Worm (Caenorhabditis elegans) whole organism, L3 larva: Measurements from ENCODE around the gene ttr-15.

Source experiments
- ceh-28 ChIP-seq: fragments of 150-350 bp; optimal IDR thresholded peaks from 2 replicates; lab custom pipeline; 2014; ENCODE audit warnings: missing biosample characterization, missing genetic modification reagents, missing genetic modification characterization
- ceh-9 ChIP-seq: sonication (generic microtip); optimal IDR thresholded peaks from 2 replicates; lab custom pipeline; 2018; ENCODE audit warnings: missing biosample characterization, missing genetic modification characterization
- egl-27 ChIP-seq: sonication (generic microtip); optimal IDR thresholded peaks from 4 replicates; lab custom pipeline; 2017; ENCODE audit warnings: missing biosample characterization, missing genetic modification reagents, missing genetic modification characterization
- egl-5 ChIP-seq: fragments of 150-350 bp; optimal IDR thresholded peaks from 2 replicates; lab custom pipeline; 2017; ENCODE audit warnings: missing biosample characterization, missing genetic modification reagents, missing genetic modification characterization, inconsistent platforms
- elt-1 ChIP-seq: fragments of 150-350 bp; optimal IDR thresholded peaks from 2 replicates; lab custom pipeline; 2014; ENCODE audit warnings: missing biosample characterization, missing genetic modification characterization
- elt-2 ChIP-seq: sonication (generic microtip); optimal IDR thresholded peaks from 2 replicates; lab custom pipeline; 2016; ENCODE audit warnings: missing genetic modification reagents, mild to moderate bottlenecking, missing genetic modification characterization, missing compliant biosample characterization
- eor-1 ChIP-seq, 2 experiments: fragments of 150-350 bp; optimal IDR thresholded peaks; 2 replicates each; lab custom pipeline; 2014 to 2018; ENCODE audit warnings: missing biosample characterization in 2 of 2, missing genetic modification characterization in 2 of 2
- fkh-2 ChIP-seq: fragments of 150-350 bp; optimal IDR thresholded peaks from 2 replicates; lab custom pipeline; 2014; ENCODE audit warnings: missing biosample characterization, missing genetic modification reagents, missing genetic modification characterization
- fos-1 ChIP-seq: fragments of 150-350 bp; optimal IDR thresholded peaks from 2 replicates; lab custom pipeline; 2014; ENCODE audit warnings: missing biosample characterization, missing genetic modification characterization
- hmg-11 ChIP-seq: sonication (generic microtip); optimal IDR thresholded peaks from 2 replicates; lab custom pipeline; 2016; ENCODE audit warnings: missing genetic modification characterization, missing compliant biosample characterization
- jun-1 ChIP-seq: fragments of 150-350 bp; optimal IDR thresholded peaks from 2 replicates; lab custom pipeline; 2014; ENCODE audit warnings: missing biosample characterization, missing genetic modification reagents, missing genetic modification characterization
- lin-15B ChIP-seq: fragments of 150-350 bp; optimal IDR thresholded peaks from 2 replicates; lab custom pipeline; 2014; ENCODE audit warnings: missing biosample characterization, missing genetic modification characterization
- lin-39 ChIP-seq: fragments of 150-350 bp; optimal IDR thresholded peaks from 2 replicates; lab custom pipeline; 2018; ENCODE audit warnings: missing biosample characterization, missing genetic modification reagents, missing genetic modification characterization
- lsy-12 ChIP-seq: sonication (generic microtip); optimal IDR thresholded peaks from 2 replicates; lab custom pipeline; 2016; ENCODE audit warnings: mild to moderate bottlenecking, missing genetic modification characterization, missing compliant biosample characterization
- mdl-1 ChIP-seq: fragments of 150-350 bp; optimal IDR thresholded peaks from 2 replicates; lab custom pipeline; 2014; ENCODE audit warnings: missing biosample characterization, missing genetic modification characterization
- nfya-1 ChIP-seq: sonication (generic microtip); optimal IDR thresholded peaks from 2 replicates; lab custom pipeline; 2017; ENCODE audit warnings: missing genetic modification characterization, mild to moderate bottlenecking, missing compliant biosample characterization, antibody characterized with exemption, moderate library complexity; ENCODE audit not compliant: insufficient read depth
- nhr-11 ChIP-seq: fragments of 150-350 bp; optimal IDR thresholded peaks from 2 replicates; lab custom pipeline; 2014; ENCODE audit warnings: missing biosample characterization, missing genetic modification characterization
- nhr-23 ChIP-seq: fragments of 150-350 bp; optimal IDR thresholded peaks from 2 replicates; lab custom pipeline; 2014; ENCODE audit warnings: missing biosample characterization, missing genetic modification reagents, missing genetic modification characterization
- nhr-237 ChIP-seq: fragments of 150-350 bp; optimal IDR thresholded peaks from 2 replicates; lab custom pipeline; 2014; ENCODE audit warnings: missing biosample characterization, missing genetic modification characterization
- nhr-25 ChIP-seq: sonication (generic microtip); optimal IDR thresholded peaks from 2 replicates; lab custom pipeline; 2017; ENCODE audit warnings: missing biosample characterization, missing genetic modification characterization
- nhr-28 ChIP-seq: fragments of 150-350 bp; optimal IDR thresholded peaks from 2 replicates; lab custom pipeline; 2014; ENCODE audit warnings: missing biosample characterization, missing genetic modification characterization
- nhr-43 ChIP-seq: sonication (generic microtip); optimal IDR thresholded peaks from 2 replicates; lab custom pipeline; 2016; ENCODE audit warnings: mild to moderate bottlenecking, missing genetic modification characterization, missing compliant biosample characterization; ENCODE audit not compliant: poor library complexity, severe bottlenecking
- nhr-67 ChIP-seq: fragments of 150-350 bp; optimal IDR thresholded peaks from 2 replicates; lab custom pipeline; 2014; ENCODE audit warnings: missing biosample characterization, missing genetic modification characterization
- pha-4 ChIP-seq: fragments of 150-350 bp; optimal IDR thresholded peaks from 2 replicates; lab custom pipeline; 2014; ENCODE audit warnings: missing biosample characterization, missing genetic modification reagents, missing genetic modification characterization
- pqm-1 ChIP-seq: fragments of 150-350 bp; optimal IDR thresholded peaks from 2 replicates; lab custom pipeline; 2017; ENCODE audit warnings: missing biosample characterization, missing genetic modification characterization, inconsistent platforms
- sea-2 ChIP-seq: fragments of 150-350 bp; sonication (generic microtip); optimal IDR thresholded peaks from 4 replicates; lab custom pipeline; 2014; ENCODE audit warnings: missing biosample characterization, missing genetic modification reagents, missing genetic modification characterization
- skn-1 ChIP-seq: fragments of 150-350 bp; optimal IDR thresholded peaks from 2 replicates; lab custom pipeline; 2014; ENCODE audit warnings: missing biosample characterization, missing genetic modification characterization
- snpc-4 ChIP-seq: fragments of 150-350 bp; optimal IDR thresholded peaks from 2 replicates; lab custom pipeline; 2014; ENCODE audit warnings: missing biosample characterization, missing genetic modification characterization
- tbx-2 ChIP-seq: sonication (generic microtip); optimal IDR thresholded peaks from 2 replicates; lab custom pipeline; 2016; ENCODE audit warnings: mild to moderate bottlenecking, missing genetic modification characterization, missing compliant biosample characterization
- zag-1 ChIP-seq: fragments of 150-350 bp; optimal IDR thresholded peaks from 2 replicates; lab custom pipeline; 2014; ENCODE audit warnings: missing biosample characterization, missing genetic modification characterization
- ztf-4 ChIP-seq: fragments of 150-350 bp; optimal IDR thresholded peaks from 2 replicates; lab custom pipeline; 2014; ENCODE audit warnings: missing biosample characterization, missing genetic modification characterization

Gene ttr-15

ce11 chrIII:10347049-10347448, 9.4 kb downstream of the ttr-15 start, which contains the start of gene tbx-8:
Gene tbx-8 (plus strand): TSS chrIII:10347349.
- no peak for TF ChIP-seq nhr-67 (tag; lab: Kevin White, UChicago)

- TF ChIP-seq nhr-237 (tag; lab: Kevin White, UChicago) (no peak), hmg-11 (tag; lab: Kevin White, UChicago) (no peak), nhr-11 (no peak), pha-4 (tag; lab: Kevin White, UChicago) (no peak), egl-5 (tag; lab: Kevin White, UChicago) (no peak), elt-1 (no peak), skn-1 (tag; lab: Kevin White, UChicago) (no peak), elt-2 (tag; lab: Kevin White, UChicago) (no peak)
These were observed 14.1 kb downstream of the ttr-15 start, which contains the start of gene T07C4.3 for ce11 chrIII:10351595-10352207. Gene T07C4.3 (plus strand): TSS chrIII:10352157.

- TF ChIP-seq ceh-28 (tag; lab: Kevin White, UChicago) (no peak), lin-15B (tag; lab: Kevin White, UChicago) (no peak)
These were observed 15.8 kb downstream of the ttr-15 start for ce11 chrIII:10353423-10353822.

DNA sequence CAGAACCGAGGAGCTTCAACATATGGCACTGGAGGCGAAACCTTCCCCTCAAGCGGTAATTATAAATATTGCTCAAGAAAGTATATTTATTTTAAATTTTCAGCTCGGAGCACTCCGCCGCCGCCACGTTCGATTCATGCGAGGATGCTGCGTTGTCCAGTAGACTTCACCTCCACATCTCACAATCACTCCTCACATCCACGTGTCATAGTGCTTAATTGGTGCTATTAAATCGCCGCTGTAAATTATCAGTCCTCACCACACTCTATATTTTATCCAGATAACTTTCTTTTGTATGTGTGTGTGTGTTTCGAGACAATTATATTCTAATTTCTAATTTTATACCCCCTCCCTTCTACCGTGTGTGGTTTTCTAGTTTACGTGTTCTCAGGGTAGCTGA, 16.9 kb downstream of the ttr-15 start:
- TF ChIP-seq mdl-1 (no peak), elt-2 (tag; lab: Kevin White, UChicago) (peak; percentile 54), fos-1 (tag; lab: Kevin White, UChicago) (no peak), zag-1 (tag; lab: Kevin White, UChicago) (no peak)

DNA sequence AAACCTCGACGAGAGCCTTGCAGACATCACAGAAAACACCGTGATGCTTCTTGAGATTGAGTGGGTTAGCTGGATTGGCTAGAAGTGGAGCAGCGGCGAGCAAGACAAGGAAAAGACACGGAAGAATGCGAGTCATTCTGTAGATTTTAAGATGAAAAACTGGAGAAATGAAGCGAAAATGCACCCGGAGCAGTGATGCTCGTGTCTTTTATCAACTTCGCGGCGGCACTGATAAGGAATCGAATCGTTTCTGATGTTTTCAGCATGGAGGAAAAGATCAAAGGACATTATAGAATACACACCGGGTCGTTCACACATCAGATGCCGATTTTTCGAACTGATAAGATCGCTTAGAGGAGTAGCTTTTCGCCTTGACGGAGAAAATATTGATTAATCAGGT, 17.7 kb downstream of the ttr-15 start, which contains the start of gene spp-1:
Gene spp-1, minus strand, starts transcription at position 287 of the 400 bp plus-strand sequence.
- TF ChIP-seq ztf-4 (no peak), nhr-23 (tag; lab: Kevin White, UChicago) (no peak), ceh-28 (tag; lab: Kevin White, UChicago) (peak; percentile 31), jun-1 (peak; percentile 50), pha-4 (tag; lab: Kevin White, UChicago) (peak; percentile 57), pqm-1 (tag; lab: Kevin White, UChicago) (peak; percentile 87), elt-2 (tag; lab: Kevin White, UChicago) (peak; percentile 94)
- TF ChIP-seq, all 47 proteins: peak for 5

DNA sequence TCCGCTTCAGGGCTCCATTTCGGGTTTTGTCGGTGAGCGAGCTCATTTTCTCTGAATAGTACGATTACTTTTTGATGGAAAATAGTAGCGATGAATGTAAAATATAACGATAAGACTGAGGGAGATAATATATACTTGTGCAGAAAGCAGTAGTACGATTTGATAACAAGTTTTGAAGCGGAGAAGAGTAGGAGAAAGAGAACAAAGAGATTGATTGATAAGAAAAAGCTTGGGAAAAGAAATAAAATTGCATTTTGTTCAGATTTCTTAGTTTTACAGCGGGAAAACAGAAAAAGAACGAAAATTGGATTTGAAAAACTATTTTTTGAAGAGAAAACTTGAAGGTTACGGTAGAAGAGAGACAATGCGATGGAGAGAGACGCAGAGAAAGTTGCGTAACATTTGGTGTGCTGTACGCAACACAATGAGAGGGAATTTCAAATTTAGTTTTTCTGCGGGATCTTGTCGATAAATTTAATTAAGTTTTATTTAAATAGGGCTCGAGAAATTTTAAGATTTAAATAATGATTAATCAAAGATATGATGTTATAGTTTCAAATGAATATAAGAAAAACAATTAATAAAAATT, 20.0 kb downstream of the ttr-15 start, which contains the start of gene umps-1:
Gene umps-1, minus strand, starts transcription at position 51 of the 589 bp plus-strand sequence.
- TF ChIP-seq nhr-25 (tag; lab: Kevin White, UChicago) = peak; percentile 60
- TF ChIP-seq pha-4 (tag; lab: Kevin White, UChicago) = peak; percentile 92
- TF ChIP-seq elt-1 = no peak
- TF ChIP-seq nhr-28 = no peak
- TF ChIP-seq skn-1 (tag; lab: Kevin White, UChicago) = peak; percentile 48
- peak; percentile 93 for TF ChIP-seq nfya-1 (tag; lab: Kevin White, UChicago)
- TF ChIP-seq sea-2 (GFP tag; lab: Kevin White, UChicago) = no peak
- TF ChIP-seq nhr-43 (tag; lab: Kevin White, UChicago) = peak; percentile 45
- peak; percentile 41 for TF ChIP-seq elt-2 (tag; lab: Kevin White, UChicago)
- TF ChIP-seq eor-1 (tag; optimal IDR thresholded peaks at IDR 0.05; lab: Kevin White, UChicago) = no peak
- no peak for TF ChIP-seq jun-1
- TF ChIP-seq tbx-2 (tag; lab: Kevin White, UChicago) = no peak
- peak; percentile 73 for TF ChIP-seq lin-15B (tag; lab: Kevin White, UChicago)
- peak; percentile 49 for TF ChIP-seq pqm-1 (tag; lab: Kevin White, UChicago)
- TF ChIP-seq egl-27 = no peak
- TF ChIP-seq lin-39 (tag; lab: Kevin White, UChicago) = peak; percentile 26
- peak; percentile 62 for TF ChIP-seq hmg-11 (tag; lab: Kevin White, UChicago)
- TF ChIP-seq lsy-12 = peak; percentile 20
- no peak for TF ChIP-seq fkh-2 (tag; lab: Kevin White, UChicago)
- TF ChIP-seq ceh-9 (tag; lab: Kevin White, UChicago) = no peak
- TF ChIP-seq snpc-4 = no peak
- TF ChIP-seq nhr-23 (tag; lab: Kevin White, UChicago) = peak; percentile 90
